Worm (Caenorhabditis elegans) whole organism, late embryonic: ENCODE data around the gene met-2.
A peak's percentile ranks its signal among the peaks of the same experiment; 100 is the strongest.

Experiments
- C08G9.2 ChIP-seq: sonication (generic microtip); optimal IDR thresholded peaks from 2 replicates; lab custom pipeline; 2016; ENCODE audit warnings: mild to moderate bottlenecking, missing genetic modification characterization, moderate library complexity, missing compliant biosample characterization
- K02D7.2 ChIP-seq: sonication (generic microtip); optimal IDR thresholded peaks from 2 replicates; lab custom pipeline; 2017; ENCODE audit warnings: mild to moderate bottlenecking, missing genetic modification characterization, missing compliant biosample characterization
- K09A11.1 ChIP-seq: sonication (generic microtip); optimal IDR thresholded peaks from 2 replicates; lab custom pipeline; 2017; ENCODE audit warnings: antibody characterized with exemption, mild to moderate bottlenecking, missing genetic modification characterization, missing compliant biosample characterization; ENCODE audit not compliant: insufficient read depth
- T23F11.4 ChIP-seq: fragments of 200-800 bp; sonication (Bioruptor generic); optimal IDR thresholded peaks from 2 replicates; lab custom pipeline; 2018; ENCODE audit warnings: mild to moderate bottlenecking, missing genetic modification characterization, missing compliant biosample characterization
- Y22D7AL.16 ChIP-seq: sonication (generic microtip); optimal IDR thresholded peaks from 2 replicates; lab custom pipeline; 2016; ENCODE audit warnings: missing genetic modification characterization, missing compliant biosample characterization
- ceh-14 ChIP-seq: sonication (generic microtip); optimal IDR thresholded peaks from 2 replicates; lab custom pipeline; 2016; ENCODE audit warnings: missing genotype, missing genetic modification characterization, missing compliant biosample characterization
- ceh-18 ChIP-seq: sonication (generic microtip); optimal IDR thresholded peaks from 2 replicates; lab custom pipeline; 2016; ENCODE audit warnings: missing genetic modification characterization, missing compliant biosample characterization
- ceh-19 ChIP-seq: fragments of 200-800 bp; sonication (Bioruptor generic); optimal IDR thresholded peaks from 2 replicates; lab custom pipeline; 2018; ENCODE audit warnings: mild to moderate bottlenecking, missing genetic modification characterization, missing compliant biosample characterization
- ceh-2 ChIP-seq: sonication (generic microtip); optimal IDR thresholded peaks from 2 replicates; lab custom pipeline; 2016; ENCODE audit warnings: missing genotype, missing genetic modification characterization, missing compliant biosample characterization
- ceh-22 ChIP-seq: sonication (generic microtip); optimal IDR thresholded peaks from 2 replicates; lab custom pipeline; 2017; ENCODE audit warnings: missing biosample characterization, missing genetic modification characterization
- ceh-24 ChIP-seq: sonication (generic microtip); optimal IDR thresholded peaks from 2 replicates; lab custom pipeline; 2016; ENCODE audit warnings: mild to moderate bottlenecking, missing genetic modification characterization, missing compliant biosample characterization
- ceh-31 ChIP-seq: sonication (generic microtip); optimal IDR thresholded peaks from 2 replicates; lab custom pipeline; 2016; ENCODE audit warnings: missing genetic modification characterization, missing compliant biosample characterization
- ceh-34 ChIP-seq: sonication (generic microtip); optimal IDR thresholded peaks from 2 replicates; lab custom pipeline; 2016; ENCODE audit warnings: mild to moderate bottlenecking, missing genetic modification characterization, missing compliant biosample characterization
- ceh-45 ChIP-seq: fragments of 200-800 bp; sonication (Bioruptor generic); IDR thresholded peaks from 2 replicates; pipeline ENCODE4 v1.3.6; 2022; ENCODE audit warnings: missing genetic modification reagents, missing genetic modification characterization, missing compliant biosample characterization
- ceh-48 ChIP-seq: sonication (generic microtip); optimal IDR thresholded peaks from 2 replicates; lab custom pipeline; 2016; ENCODE audit warnings: missing genetic modification characterization, inconsistent platforms, missing compliant biosample characterization
- che-1 ChIP-seq: sonication (generic microtip); optimal IDR thresholded peaks from 2 replicates; lab custom pipeline; 2016; ENCODE audit warnings: mild to moderate bottlenecking, missing genetic modification characterization, missing compliant biosample characterization
- dmd-4 ChIP-seq: sonication (generic microtip); optimal IDR thresholded peaks from 2 replicates; lab custom pipeline; 2016; ENCODE audit warnings: borderline replicate concordance, missing genetic modification characterization, missing compliant biosample characterization
- dve-1 ChIP-seq: sonication (generic microtip); optimal IDR thresholded peaks from 2 replicates; lab custom pipeline; 2017; ENCODE audit warnings: antibody characterized with exemption, mild to moderate bottlenecking, missing genetic modification characterization, missing compliant biosample characterization
- elt-2 ChIP-seq: sonication (generic microtip); optimal IDR thresholded peaks from 2 replicates; lab custom pipeline; 2016; ENCODE audit warnings: missing genetic modification reagents, missing genetic modification characterization, missing compliant biosample characterization
- elt-4 ChIP-seq: sonication (generic microtip); optimal IDR thresholded peaks from 2 replicates; lab custom pipeline; 2016; ENCODE audit warnings: missing genetic modification characterization, missing compliant biosample characterization
- ets-4 ChIP-seq: sonication (generic microtip); optimal IDR thresholded peaks from 2 replicates; lab custom pipeline; 2016; ENCODE audit warnings: missing genetic modification characterization, missing compliant biosample characterization
- eyg-1 ChIP-seq: sonication (generic microtip); optimal IDR thresholded peaks from 2 replicates; lab custom pipeline; 2016; ENCODE audit warnings: missing genotype, missing genetic modification characterization, missing compliant biosample characterization
- fax-1 ChIP-seq: sonication (generic microtip); optimal IDR thresholded peaks from 2 replicates; lab custom pipeline; 2016; ENCODE audit warnings: missing genotype, missing genetic modification characterization, missing compliant biosample characterization
- fkh-6 ChIP-seq: sonication (generic microtip); optimal IDR thresholded peaks from 2 replicates; lab custom pipeline; 2016; ENCODE audit warnings: missing genetic modification characterization, missing compliant biosample characterization
- hlh-6 ChIP-seq: sonication (generic microtip); optimal IDR thresholded peaks from 2 replicates; lab custom pipeline; 2016; ENCODE audit warnings: missing genotype, missing genetic modification characterization, missing compliant biosample characterization
- madf-2 ChIP-seq: sonication (generic microtip); optimal IDR thresholded peaks from 2 replicates; lab custom pipeline; 2017; ENCODE audit warnings: missing genetic modification characterization, missing compliant biosample characterization
- mec-3 ChIP-seq: sonication (generic microtip); optimal IDR thresholded peaks from 2 replicates; lab custom pipeline; 2016; ENCODE audit warnings: borderline replicate concordance, missing genetic modification characterization, missing compliant biosample characterization
- nfya-1 ChIP-seq: sonication (generic microtip); optimal IDR thresholded peaks from 2 replicates; lab custom pipeline; 2017; ENCODE audit warnings: missing genetic modification characterization, mild to moderate bottlenecking, missing compliant biosample characterization, antibody characterized with exemption, moderate library complexity
- nhr-11 ChIP-seq: fragments of 150-350 bp; optimal IDR thresholded peaks from 2 replicates; lab custom pipeline; 2014; ENCODE audit warnings: missing biosample characterization, missing genetic modification characterization
- nhr-232 ChIP-seq: sonication (generic microtip); optimal IDR thresholded peaks from 2 replicates; lab custom pipeline; 2016; ENCODE audit warnings: missing genetic modification characterization, missing compliant biosample characterization
- npax-4 ChIP-seq: sonication (generic microtip); optimal IDR thresholded peaks from 2 replicates; lab custom pipeline; 2016; ENCODE audit warnings: missing genetic modification characterization, missing compliant biosample characterization
- odd-2 ChIP-seq: sonication (generic microtip); optimal IDR thresholded peaks from 2 replicates; lab custom pipeline; 2017; ENCODE audit warnings: antibody characterized with exemption, mild to moderate bottlenecking, missing genetic modification characterization, missing compliant biosample characterization
- pat-9 ChIP-seq: fragments of 200-800 bp; sonication (Bioruptor generic); optimal IDR thresholded peaks from 2 replicates; lab custom pipeline; 2018; ENCODE audit warnings: mild to moderate bottlenecking, missing genetic modification characterization, moderate library complexity, missing compliant biosample characterization
- pha-4 ChIP-seq: fragments of 150-350 bp; optimal IDR thresholded peaks from 2 replicates; lab custom pipeline; 2018; ENCODE audit warnings: missing biosample characterization, missing genetic modification reagents, missing genetic modification characterization
- pqm-1 ChIP-seq: sonication (generic microtip); optimal IDR thresholded peaks from 2 replicates; lab custom pipeline; 2016; ENCODE audit warnings: missing genetic modification characterization, missing compliant biosample characterization
- ref-2 ChIP-seq: sonication (generic microtip); optimal IDR thresholded peaks from 2 replicates; lab custom pipeline; 2016; ENCODE audit warnings: missing genetic modification characterization, missing compliant biosample characterization
- rnt-1 ChIP-seq: sonication (generic microtip); optimal IDR thresholded peaks from 2 replicates; lab custom pipeline; 2016; ENCODE audit warnings: missing genetic modification characterization, missing compliant biosample characterization
- sdc-2 ChIP-seq: sonication (generic microtip); optimal IDR thresholded peaks from 2 replicates; lab custom pipeline; 2016; ENCODE audit warnings: missing genotype, missing genetic modification characterization, missing compliant biosample characterization
- sox-4 ChIP-seq: sonication (generic microtip); optimal IDR thresholded peaks from 2 replicates; lab custom pipeline; 2017; ENCODE audit warnings: mild to moderate bottlenecking, missing genetic modification characterization, inconsistent platforms, missing compliant biosample characterization
- tbx-2 ChIP-seq: sonication (generic microtip); optimal IDR thresholded peaks from 2 replicates; lab custom pipeline; 2016; ENCODE audit warnings: missing genetic modification characterization, missing compliant biosample characterization
- tbx-7 ChIP-seq: sonication (generic microtip); optimal IDR thresholded peaks from 2 replicates; lab custom pipeline; 2016; ENCODE audit warnings: missing genotype, missing genetic modification characterization, missing compliant biosample characterization
- ttx-3 ChIP-seq: sonication (generic microtip); optimal IDR thresholded peaks from 2 replicates; lab custom pipeline; 2016; ENCODE audit warnings: missing genetic modification reagents, missing genetic modification characterization, missing compliant biosample characterization
- unc-42 ChIP-seq: sonication (generic microtip); optimal IDR thresholded peaks from 2 replicates; lab custom pipeline; 2016; ENCODE audit warnings: missing genotype, missing genetic modification characterization, missing compliant biosample characterization
- unc-55 ChIP-seq: sonication (generic microtip); optimal IDR thresholded peaks from 2 replicates; lab custom pipeline; 2017; ENCODE audit warnings: missing biosample characterization, missing genetic modification reagents, missing genetic modification characterization
- ztf-16 ChIP-seq: sonication (generic microtip); optimal IDR thresholded peaks from 2 replicates; lab custom pipeline; 2017; ENCODE audit warnings: missing genetic modification characterization, missing compliant biosample characterization

Gene met-2

ce11 chrIII:8413501-8413900, 38.4 kb downstream of the met-2 start:
- TF ChIP-seq pha-4 (tag; lab: Kevin White, UChicago): no peak
- no peak for TF ChIP-seq eyg-1 (tag; lab: Kevin White, UChicago)
- no peak for TF ChIP-seq K02D7.2 (tag; lab: Kevin White, UChicago)
- TF ChIP-seq ceh-2 (tag; lab: Kevin White, UChicago): no peak
- no peak for TF ChIP-seq madf-2 (tag; lab: Kevin White, UChicago)
- TF ChIP-seq npax-4: no peak
- no peak for TF ChIP-seq ttx-3 (tag; lab: Kevin White, UChicago)
- no peak for TF ChIP-seq elt-4 (tag; lab: Kevin White, UChicago)
- TF ChIP-seq rnt-1 (tag; lab: Kevin White, UChicago): no peak
- TF ChIP-seq fax-1 (tag; lab: Kevin White, UChicago): no peak
- TF ChIP-seq sox-4 (tag; lab: Kevin White, UChicago): no peak
- TF ChIP-seq ztf-16: no peak
- TF ChIP-seq hlh-6 (tag; lab: Kevin White, UChicago): no peak

ce11 chrIII:8416871-8417191, 41.7 kb downstream of the met-2 start:
- TF ChIP-seq ceh-31 (tag; lab: Kevin White, UChicago) (peak; percentile 67), pha-4 (tag; lab: Kevin White, UChicago) (no peak), C08G9.2 (no peak), sdc-2 (tag; lab: Kevin White, UChicago) (no peak), ceh-45 (GFP tag; lab: Robert Waterston, UW) (no peak), ceh-24 (tag; lab: Kevin White, UChicago) (no peak), unc-42 (tag; lab: Kevin White, UChicago) (peak; percentile 99), ztf-16 (no peak)

ce11 chrIII:8417192-8417967, 42.3 kb downstream of the met-2 start:
- peak; percentile 50 for TF ChIP-seq ets-4 (tag; lab: Kevin White, UChicago)
- TF ChIP-seq ceh-14 (tag; lab: Kevin White, UChicago): no peak
- TF ChIP-seq elt-2 (tag; lab: Kevin White, UChicago): peak; percentile 35
- TF ChIP-seq hlh-6 (tag; lab: Kevin White, UChicago): no peak
- peak; percentile 100 for TF ChIP-seq nfya-1 (tag; lab: Kevin White, UChicago)
- TF ChIP-seq che-1 (tag; lab: Kevin White, UChicago): no peak
- no peak for TF ChIP-seq pha-4 (tag; lab: Kevin White, UChicago)
- no peak for TF ChIP-seq nhr-11 (tag; lab: Kevin White, UChicago)
- peak; percentile 95 for TF ChIP-seq ceh-31 (tag; lab: Kevin White, UChicago)
- TF ChIP-seq pqm-1 (tag; lab: Kevin White, UChicago): no peak
- TF ChIP-seq sdc-2 (tag; lab: Kevin White, UChicago): peak; percentile 25
- peak; percentile 1 for TF ChIP-seq dmd-4
- no peak for TF ChIP-seq ceh-45 (GFP tag; lab: Robert Waterston, UW)
- peak; percentile 98 for TF ChIP-seq ceh-18 (tag; lab: Kevin White, UChicago)
- TF ChIP-seq madf-2 (tag; lab: Kevin White, UChicago): no peak
- peak; percentile 55 for TF ChIP-seq ztf-16
- TF ChIP-seq ceh-48 (tag; lab: Kevin White, UChicago): peak; percentile 66
- peak; percentile 44 for TF ChIP-seq dve-1 (tag; lab: Kevin White, UChicago)
- peak; percentile 2 for TF ChIP-seq pat-9 (tag; lab: Kevin White, UChicago)
- TF ChIP-seq odd-2: no peak
- peak; percentile 87 for TF ChIP-seq ceh-22
- TF ChIP-seq unc-55: peak; percentile 98
- peak; percentile 65 for TF ChIP-seq ref-2
- peak; percentile 9 for TF ChIP-seq T23F11.4
- TF ChIP-seq ceh-19 (GFP tag; lab: Kevin White, UChicago): peak; percentile 5
- TF ChIP-seq mec-3 (tag; lab: Kevin White, UChicago): no peak
- peak; percentile 41 for TF ChIP-seq ceh-2 (tag; lab: Kevin White, UChicago)
- TF ChIP-seq ttx-3 (tag; lab: Kevin White, UChicago): peak; percentile 19
- no peak for TF ChIP-seq K02D7.2 (tag; lab: Kevin White, UChicago)
- peak; percentile 77 for TF ChIP-seq tbx-2 (tag; lab: Kevin White, UChicago)
- TF ChIP-seq ceh-34 (tag; lab: Kevin White, UChicago): peak; percentile 78
- no peak for TF ChIP-seq K09A11.1 (tag; lab: Kevin White, UChicago)
- peak; percentile 70 for TF ChIP-seq eyg-1 (tag; lab: Kevin White, UChicago)
- peak; percentile 78 for TF ChIP-seq unc-42 (tag; lab: Kevin White, UChicago)
- peak; percentile 54 for TF ChIP-seq rnt-1 (tag; lab: Kevin White, UChicago)
- no peak for TF ChIP-seq fkh-6
- no peak for TF ChIP-seq nhr-232 (tag; lab: Kevin White, UChicago)
- TF ChIP-seq Y22D7AL.16 (tag; lab: Kevin White, UChicago): peak; percentile 6
- TF ChIP-seq tbx-7 (tag; lab: Kevin White, UChicago): no peak
